Worm (Caenorhabditis elegans): Measurements from ENCODE around the gene F27D9.13.

F27D9.13 gene

ce11 chrX:7667394-7668089 lies at the start of gene F27D9.13:
TSS of gene F27D9.13 (minus strand) at chrX:7667444.
- no peak for TF ChIP-seq unc-62 (GFP tag; optimal IDR thresholded peaks at IDR 0.05)

DNA sequence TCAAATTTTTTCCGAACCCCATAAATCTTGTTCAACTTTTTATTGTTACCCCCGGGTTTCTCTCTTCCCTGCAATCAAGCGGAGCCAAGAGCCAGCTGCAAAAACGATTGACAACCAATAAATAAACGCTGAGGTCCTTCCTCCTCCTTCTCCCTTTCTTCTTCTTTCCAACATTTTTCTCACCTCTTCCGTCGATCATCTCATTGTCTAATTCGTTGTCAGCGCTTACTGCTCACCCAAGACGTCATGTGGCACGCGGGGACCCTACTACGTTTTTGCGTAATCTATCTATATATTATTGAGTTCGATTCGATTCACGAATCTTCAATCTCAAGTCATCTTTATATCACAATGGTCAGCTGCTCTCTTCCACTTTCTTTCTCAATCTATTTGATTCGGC lies 48.2 kb upstream of the F27D9.13 start:
- no peak for TF ChIP-seq unc-62 (GFP tag; optimal IDR thresholded peaks at IDR 0.05)

DNA sequence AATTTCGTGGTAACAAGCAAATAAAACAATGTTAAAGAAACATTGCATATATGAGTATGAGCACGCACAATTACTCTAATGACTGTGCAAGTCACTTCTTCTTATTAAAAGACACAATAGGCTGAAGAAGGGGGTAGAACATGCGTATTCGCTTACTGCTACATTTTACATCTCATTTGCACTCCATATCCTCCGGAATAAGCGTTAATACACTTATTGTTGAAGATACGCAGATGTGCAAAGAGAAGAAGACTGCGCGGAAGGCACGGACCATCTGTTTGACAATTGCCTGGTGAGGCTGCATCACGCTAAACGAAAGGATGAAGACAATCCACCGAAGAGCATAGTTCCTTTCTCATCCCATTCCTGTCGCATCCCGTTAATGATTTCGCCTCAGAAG lies 45.6 kb upstream of the F27D9.13 start:
- no peak for TF ChIP-seq unc-62 (GFP tag; optimal IDR thresholded peaks at IDR 0.05)

DNA sequence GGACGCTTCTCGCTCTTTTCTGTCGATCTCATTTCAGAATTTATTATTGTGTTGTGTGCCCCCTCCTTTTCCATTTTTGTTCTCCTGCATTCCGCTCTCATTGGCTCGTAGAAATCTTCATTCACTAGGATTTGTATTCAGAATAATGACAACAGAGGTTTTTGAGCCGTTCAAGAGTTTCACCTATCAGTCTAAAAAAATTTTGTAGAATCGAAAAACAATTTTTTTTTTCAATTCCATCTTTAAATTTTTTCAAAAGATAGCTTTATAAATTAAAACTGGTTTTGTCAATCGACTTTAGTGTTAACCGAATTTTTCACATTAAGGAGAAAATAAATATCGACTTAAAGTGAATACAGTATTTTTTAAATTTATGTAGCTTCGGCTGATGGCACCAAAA lies 43.4 kb upstream of the F27D9.13 start, which contains the start of gene K09F5.4:
K09F5.4 (minus strand) TSS at position 101 of the 400 bp plus-strand sequence.
- TF ChIP-seq unc-62 (GFP tag; optimal IDR thresholded peaks at IDR 0.05): no peak

ce11 chrX:7710187-7710586 lies 42.9 kb upstream of the F27D9.13 start:
- no peak for TF ChIP-seq unc-62 (GFP tag; optimal IDR thresholded peaks at IDR 0.05)

ce11 chrX:7707031-7707430 lies 39.8 kb upstream of the F27D9.13 start, which contains the start of gene kvs-1:
TSS of gene kvs-1 (minus strand) at chrX:7707131.
- no peak for TF ChIP-seq unc-62 (GFP tag; optimal IDR thresholded peaks at IDR 0.05)

- no peak for TF ChIP-seq unc-62 (GFP tag; optimal IDR thresholded peaks at IDR 0.05)
Observed at ce11 chrX:7703863-7704262, 36.6 kb upstream of the F27D9.13 start.

DNA sequence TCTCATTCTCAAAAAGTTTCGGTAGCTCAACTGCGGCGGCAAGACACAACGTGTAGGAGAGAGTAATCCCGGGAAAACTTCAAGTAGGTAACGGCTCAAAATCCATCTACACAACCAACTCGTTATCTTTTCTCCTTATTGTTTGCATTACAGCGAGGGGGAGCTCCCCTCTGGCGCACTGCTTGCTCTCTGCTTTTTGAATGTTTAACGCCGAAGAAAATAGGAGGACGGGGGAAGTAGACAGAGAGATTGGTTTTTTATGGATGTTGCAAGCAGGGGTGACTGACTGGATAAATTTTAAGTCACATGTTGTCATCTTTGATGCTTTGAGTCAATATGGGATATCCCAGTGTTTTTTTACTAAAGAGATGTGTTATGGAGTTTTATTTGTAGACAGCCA lies 22.3 kb upstream of the F27D9.13 start:
- TF ChIP-seq unc-62 (GFP tag; optimal IDR thresholded peaks at IDR 0.05): no peak

- no peak for TF ChIP-seq unc-62 (GFP tag; optimal IDR thresholded peaks at IDR 0.05)
Observed at ce11 chrX:7689119-7689518, 21.9 kb upstream of the F27D9.13 start, which contains the start of gene clik-2. TSS of gene clik-2 (minus strand) at chrX:7689219.

DNA sequence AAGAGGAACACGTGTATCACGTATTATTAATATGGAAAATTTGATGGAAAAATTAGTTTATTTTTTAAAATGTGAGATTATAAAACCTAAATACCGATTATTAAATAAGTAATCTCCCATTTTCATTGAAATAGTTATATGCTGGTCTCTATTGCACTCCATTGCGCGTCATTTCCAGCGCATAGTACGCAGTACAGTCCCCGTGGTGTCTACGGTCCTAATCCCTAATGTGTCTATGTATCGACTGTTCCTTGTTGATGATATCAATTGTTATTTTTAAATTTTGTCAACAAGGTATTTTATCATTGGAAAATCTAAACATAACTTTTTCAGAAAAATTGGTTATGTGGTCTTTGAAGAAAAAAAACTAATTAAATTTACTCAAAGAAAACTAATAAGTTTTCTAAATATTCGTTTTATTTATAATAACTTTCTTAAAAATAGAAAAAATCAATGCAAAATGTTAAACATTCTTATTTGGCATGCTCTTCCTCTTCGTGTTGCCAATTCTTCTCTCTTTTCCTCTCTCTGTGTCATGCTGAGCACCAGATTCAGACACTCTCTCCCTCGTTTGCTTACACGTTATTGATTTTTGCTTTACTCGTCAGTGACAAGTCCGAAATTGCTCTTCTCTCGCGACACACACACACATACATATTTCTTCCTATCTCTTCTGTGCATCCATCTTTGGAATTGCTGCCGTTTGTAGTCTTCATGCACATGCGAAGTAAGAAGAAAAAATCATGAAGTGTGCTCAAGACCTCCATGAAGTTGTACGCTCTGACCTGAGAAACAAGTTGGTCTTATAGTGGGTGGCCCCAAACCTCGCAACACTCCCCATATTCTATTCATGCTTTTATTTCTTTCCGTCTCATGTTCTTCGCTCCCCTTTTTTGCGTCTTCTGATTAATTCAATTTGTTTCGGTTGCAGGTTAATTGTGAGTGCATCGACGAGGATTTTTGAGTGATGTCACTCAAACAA lies 15.0 kb upstream of the F27D9.13 start, which contains the start of gene unc-18:
unc-18 (plus strand) TSS at position 932 of the 982 bp plus-strand sequence.
- no peak for TF ChIP-seq unc-62 (GFP tag; optimal IDR thresholded peaks at IDR 0.05)

ce11 chrX:7680545-7681330 lies 13.5 kb upstream of the F27D9.13 start, which contains the start of gene stn-2:
TSS of gene stn-2 (minus strand) at chrX:7680619.
- no peak for TF ChIP-seq unc-62 (GFP tag; optimal IDR thresholded peaks at IDR 0.05)

DNA sequence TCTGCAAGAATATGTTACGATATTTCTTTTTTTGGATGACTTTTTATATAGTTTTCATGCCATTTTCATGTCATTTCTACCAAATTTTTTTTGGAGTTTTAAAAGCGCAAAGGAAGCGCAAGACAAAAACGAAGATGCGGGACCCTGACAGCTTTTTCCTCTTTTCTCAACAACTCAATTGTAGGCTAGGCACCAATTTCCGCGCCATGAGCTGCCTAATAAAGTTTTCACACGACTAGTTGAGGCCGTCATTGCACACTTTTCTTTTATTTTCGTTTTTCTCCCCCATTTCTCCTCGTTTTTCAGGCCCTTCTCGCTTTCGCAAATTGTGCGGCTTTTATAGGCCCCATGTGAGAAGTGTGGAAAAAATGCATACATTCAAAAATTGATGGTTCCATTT lies 12.6 kb upstream of the F27D9.13 start:
- no peak for TF ChIP-seq unc-62 (GFP tag; optimal IDR thresholded peaks at IDR 0.05)

DNA sequence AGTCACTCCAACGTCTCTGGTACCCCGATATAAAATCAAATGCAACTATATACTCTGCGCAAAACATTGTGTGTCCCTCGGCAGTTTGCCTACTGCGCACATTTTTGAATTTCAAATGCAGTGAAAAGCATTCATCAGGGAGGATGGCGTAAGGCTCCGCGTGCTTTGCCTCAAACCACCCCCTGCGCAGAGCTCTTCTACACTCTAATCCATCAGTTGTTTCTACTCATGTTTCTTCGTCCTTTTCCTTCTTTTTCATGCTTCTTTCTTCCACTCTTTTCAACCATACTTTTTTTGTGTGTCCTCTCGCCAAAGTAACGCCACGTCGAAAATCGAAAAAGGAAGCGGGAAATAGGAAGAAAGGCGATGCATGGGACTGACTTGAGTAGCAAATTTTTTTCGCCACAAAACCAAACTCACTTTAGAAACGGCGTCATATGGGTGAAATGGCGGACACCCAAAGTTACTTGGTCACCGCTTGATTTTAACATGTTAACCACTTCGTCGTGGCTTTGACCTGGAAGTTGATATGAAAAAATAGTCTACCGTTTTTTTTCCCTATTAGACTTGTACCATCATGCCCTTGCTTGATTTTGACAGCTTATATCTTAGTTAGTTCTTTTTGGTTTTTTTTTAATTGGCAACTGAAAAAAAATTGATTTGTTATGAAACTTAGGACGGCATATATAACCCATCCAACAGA lies 11.3 kb upstream of the F27D9.13 start:
- no peak for TF ChIP-seq unc-62 (GFP tag; optimal IDR thresholded peaks at IDR 0.05)

ce11 chrX:7674871-7675270 lies 7.6 kb upstream of the F27D9.13 start:
- no peak for TF ChIP-seq unc-62 (GFP tag; optimal IDR thresholded peaks at IDR 0.05)

- no peak for TF ChIP-seq unc-62 (GFP tag; optimal IDR thresholded peaks at IDR 0.05)
Observed at ce11 chrX:7672693-7673092, 5.4 kb upstream of the F27D9.13 start, which contains the start of gene F27D9.2. TSS of gene F27D9.2 (plus strand) at chrX:7672993.
